Fruit fly (Drosophila melanogaster): ENCODE results near the gene CG32756.

Gene CG32756

DNA sequence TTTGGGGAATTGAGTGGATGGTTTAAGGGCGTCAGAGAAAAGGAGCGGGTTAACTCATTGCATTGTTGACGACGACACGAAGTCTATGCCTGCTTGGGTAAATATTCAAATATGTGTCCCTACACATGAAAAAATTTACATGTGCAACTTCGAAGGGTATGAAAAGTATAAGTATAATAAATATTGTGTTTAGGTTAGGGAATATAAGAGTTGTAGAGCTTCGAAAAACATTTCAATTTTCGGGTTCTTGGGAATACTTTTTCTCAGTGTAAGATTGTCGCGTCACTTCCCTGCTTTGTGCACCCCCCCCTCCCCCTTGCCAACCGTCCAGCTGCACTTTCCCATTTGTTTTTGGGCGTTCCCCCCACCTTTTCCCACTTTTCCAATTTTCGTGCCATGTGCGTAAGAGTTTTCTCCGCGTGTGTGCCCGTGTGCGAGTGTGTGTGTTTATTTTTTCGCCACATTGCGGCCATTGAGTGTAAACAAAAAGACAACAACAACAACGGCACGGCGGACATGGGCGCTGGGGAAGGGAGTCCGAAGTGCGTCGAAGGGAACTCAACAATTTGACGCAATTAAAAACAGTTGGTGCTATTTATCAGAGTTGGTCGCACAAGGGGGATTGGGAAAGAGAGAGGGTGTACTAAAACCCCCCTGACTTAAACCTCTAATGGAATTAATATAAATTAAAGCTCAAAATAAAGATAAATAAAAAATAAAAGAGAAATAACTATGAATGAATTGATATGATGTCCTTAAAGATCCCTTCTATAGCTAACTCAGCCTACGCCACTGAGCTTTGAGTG lies 24.6 kb downstream of the CG32756 start (continued):
- peak; percentile 73 for TF ChIP-seq sens (GFP tag)
- peak; percentile 25; the same call in 1 of the 2 replicates for TF ChIP-seq CG4730 (GFP tag; IDR thresholded peaks at IDR 0.05)
- TF ChIP-seq sug (tag; optimal IDR thresholded peaks at IDR 0.05): peak; percentile 38
- no peak for TF ChIP-seq ems (GFP tag; optimal IDR thresholded peaks at IDR 0.05)
- TF ChIP-seq dati (GFP tag; IDR thresholded peaks at IDR 0.05): no peak
- no peak for TF ChIP-seq CG32767 (GFP tag; IDR thresholded peaks at IDR 0.05)
- no peak for TF ChIP-seq Atf3 (GFP tag; optimal IDR thresholded peaks at IDR 0.05)
- TF ChIP-seq sima (GFP tag; optimal IDR thresholded peaks at IDR 0.05): no peak
- no peak for TF ChIP-seq grn (GFP tag; optimal IDR thresholded peaks at IDR 0.05)
- TF ChIP-seq CG10209 (GFP tag; optimal IDR thresholded peaks at IDR 0.05): peak; percentile 53
- no peak for TF ChIP-seq da (GFP tag; optimal IDR thresholded peaks at IDR 0.05)
- TF ChIP-seq CG9437 (GFP tag; optimal IDR thresholded peaks at IDR 0.05): peak; percentile 11
- no peak for TF ChIP-seq CG6254 (GFP tag; optimal IDR thresholded peaks at IDR 0.05)
- TF ChIP-seq chif (GFP tag; optimal IDR thresholded peaks at IDR 0.05): peak in 1 of 2 experiments; percentile 10
- peak; percentile 49; the same call in 2 of the 3 replicates for TF ChIP-seq croc (GFP tag; conservative IDR thresholded peaks at IDR 0.05)
- TF ChIP-seq Xrp1 (GFP tag; IDR thresholded peaks at IDR 0.05): peak; percentile 71
- peak; percentile 16 for TF ChIP-seq CG6813 (GFP tag; optimal IDR thresholded peaks at IDR 0.05)
- TF ChIP-seq CG14050 (GFP tag; IDR thresholded peaks at IDR 0.05): no peak
- TF ChIP-seq ranshi (GFP tag; IDR thresholded peaks at IDR 0.05): peak; percentile 16; the same call in 1 of the 2 replicates
- peak; percentile 46 for TF ChIP-seq CoRest (tag; optimal IDR thresholded peaks at IDR 0.05)
- TF ChIP-seq CG14014 (GFP tag; IDR thresholded peaks at IDR 0.05): peak; percentile 16; the same call in 1 of the 2 replicates
- TF ChIP-seq tgo (GFP tag; IDR thresholded peaks at IDR 0.05): peak; percentile 38
- no peak for TF ChIP-seq CG16779 (GFP tag; IDR thresholded peaks at IDR 0.05)
- TF ChIP-seq ac (GFP tag; optimal IDR thresholded peaks at IDR 0.05): no peak
- no peak for TF ChIP-seq jumu (GFP tag; optimal IDR thresholded peaks at IDR 0.05)
- TF ChIP-seq Taf1 (GFP tag; IDR thresholded peaks at IDR 0.05): 0 out of 2 replicates have a peak, but pooled peaks have one; percentile 6
- peak; percentile 36; the same call in 1 of the 2 replicates for TF ChIP-seq CG4404 (GFP tag; IDR thresholded peaks at IDR 0.05)
- TF ChIP-seq CG7928 (GFP tag; optimal IDR thresholded peaks at IDR 0.05): no peak
- TF ChIP-seq Camta (GFP tag; optimal IDR thresholded peaks at IDR 0.05): no peak
- TF ChIP-seq PHDP (tag; optimal IDR thresholded peaks at IDR 0.05): peak; percentile 44
- TF ChIP-seq CG12942 (GFP tag; optimal IDR thresholded peaks at IDR 0.05): no peak
- TF ChIP-seq Gsc (GFP tag; IDR thresholded peaks at IDR 0.05): 0 out of 2 replicates have a peak, but pooled peaks have one; percentile 31
- no peak; the same call in 2 of the 3 replicates for TF ChIP-seq CG11093 (GFP tag; IDR thresholded peaks at IDR 0.05)
- TF ChIP-seq CG8281 (tag; optimal IDR thresholded peaks at IDR 0.05): no peak
- no peak for TF ChIP-seq CG4707 (GFP tag; optimal IDR thresholded peaks at IDR 0.05)
- 0 out of 2 replicates have a peak, but pooled peaks have one; percentile 6 for TF ChIP-seq bbx (GFP tag; IDR thresholded peaks at IDR 0.05; ENCODE audit: partially characterized antibody)
- peak; percentile 81 for TF ChIP-seq crol (GFP tag; IDR thresholded peaks at IDR 0.05)
- peak; percentile 20 for TF ChIP-seq org-1 (GFP tag; optimal IDR thresholded peaks at IDR 0.05)
- no peak for TF ChIP-seq Mad (GFP tag; optimal IDR thresholded peaks at IDR 0.05)
- peak; percentile 22 for TF ChIP-seq az2 (GFP tag; optimal IDR thresholded peaks at IDR 0.05)
- no peak for TF ChIP-seq CG43689 (GFP tag; IDR thresholded peaks at IDR 0.05)
- TF ChIP-seq corto (GFP tag; optimal IDR thresholded peaks at IDR 0.05): no peak
- TF ChIP-seq CG2116 (GFP tag; optimal IDR thresholded peaks at IDR 0.05): no peak
- TF ChIP-seq fd64A (GFP tag; optimal IDR thresholded peaks at IDR 0.05): peak; percentile 29
- TF ChIP-seq Mes4 (GFP tag; optimal IDR thresholded peaks at IDR 0.05): no peak
- TF ChIP-seq bab2 (GFP tag; optimal IDR thresholded peaks at IDR 0.05): peak; percentile 4
- TF ChIP-seq CG12659 (GFP tag; optimal IDR thresholded peaks at IDR 0.05): peak; percentile 52
- TF ChIP-seq lab (GFP tag; optimal IDR thresholded peaks at IDR 0.05): peak; percentile 29
- TF ChIP-seq CG18476 (GFP tag; optimal IDR thresholded peaks at IDR 0.05): no peak
